Worm (Caenorhabditis elegans) whole organism, mixed stage, embryonic: ENCODE data around the gene hecw-1.

Experiments
- M03D4.4 ChIP-seq: sonication (generic microtip); optimal IDR thresholded peaks from 2 replicates; lab custom pipeline; 2017; ENCODE audit warnings: mild to moderate bottlenecking, missing genetic modification characterization, missing compliant biosample characterization
- bed-3 ChIP-seq: fragments of 200-800 bp; sonication (Bioruptor generic); optimal IDR thresholded peaks from 3 replicates; lab custom pipeline; 2018; ENCODE audit warnings: mild to moderate bottlenecking, missing genetic modification characterization, moderate library complexity, missing compliant biosample characterization
- blmp-1 ChIP-seq: fragments of 150-350 bp; optimal IDR thresholded peaks from 2 replicates; lab custom pipeline; 2014; ENCODE audit warnings: missing biosample characterization, missing genetic modification characterization
- ceh-39 ChIP-seq: fragments of 150-350 bp; optimal IDR thresholded peaks from 2 replicates; lab custom pipeline; 2014; ENCODE audit warnings: missing biosample characterization, missing genetic modification characterization
- ceh-43 ChIP-seq: fragments of 200-800 bp; sonication (Bioruptor generic); optimal IDR thresholded peaks from 2 replicates; lab custom pipeline; 2018; ENCODE audit warnings: mild to moderate bottlenecking, missing genetic modification characterization, moderate library complexity, missing compliant biosample characterization
- ceh-83 ChIP-seq: fragments of 200-800 bp; sonication (Bioruptor generic); optimal IDR thresholded peaks from 2 replicates; lab custom pipeline; 2018; ENCODE audit warnings: mild to moderate bottlenecking, missing genetic modification characterization, missing compliant biosample characterization
- ces-1 ChIP-seq: fragments of 150-350 bp; optimal IDR thresholded peaks from 2 replicates; lab custom pipeline; 2014; ENCODE audit warnings: missing biosample characterization, missing genetic modification reagents, missing genetic modification characterization
- drap-1 ChIP-seq: fragments of 200-800 bp; sonication (Bioruptor generic); optimal IDR thresholded peaks from 3 replicates; lab custom pipeline; 2018; ENCODE audit warnings: mild to moderate bottlenecking, missing genetic modification characterization, missing compliant biosample characterization
- elt-1 ChIP-seq: sonication (generic microtip); optimal IDR thresholded peaks from 2 replicates; lab custom pipeline; 2017; ENCODE audit warnings: missing genetic modification characterization, mild to moderate bottlenecking, missing compliant biosample characterization, antibody characterized with exemption, moderate library complexity, borderline replicate concordance; ENCODE audit not compliant: insufficient read depth
- elt-3 ChIP-seq: fragments of 150-350 bp; optimal IDR thresholded peaks from 2 replicates; lab custom pipeline; 2014; ENCODE audit warnings: missing biosample characterization, missing genetic modification characterization
- flh-1 ChIP-seq: fragments of 200-800 bp; sonication (Bioruptor generic); optimal IDR thresholded peaks from 2 replicates; lab custom pipeline; 2018; ENCODE audit warnings: mild to moderate bottlenecking, missing genetic modification characterization, moderate library complexity, missing compliant biosample characterization
- ham-2 ChIP-seq: fragments of 200-800 bp; sonication (Bioruptor generic); optimal IDR thresholded peaks from 2 replicates; lab custom pipeline; 2018; ENCODE audit warnings: mild to moderate bottlenecking, missing genetic modification characterization, missing compliant biosample characterization
- hlh-1 ChIP-seq: fragments of 150-350 bp; optimal IDR thresholded peaks from 2 replicates; lab custom pipeline; 2014; ENCODE audit warnings: missing biosample characterization, missing genetic modification reagents, missing genetic modification characterization
- lin-13 ChIP-seq: fragments of 150-350 bp; optimal IDR thresholded peaks from 2 replicates; lab custom pipeline; 2014; ENCODE audit warnings: missing biosample characterization, missing genetic modification characterization
- lin-32 ChIP-seq: fragments of 200-800 bp; sonication (Bioruptor generic); optimal IDR thresholded peaks from 2 replicates; lab custom pipeline; 2018; ENCODE audit warnings: mild to moderate bottlenecking, missing genetic modification characterization, missing compliant biosample characterization
- lsy-2 ChIP-seq: fragments of 150-350 bp; optimal IDR thresholded peaks from 2 replicates; lab custom pipeline; 2014; ENCODE audit warnings: missing biosample characterization, missing genetic modification characterization
- mab-5 ChIP-seq: fragments of 150-350 bp; optimal IDR thresholded peaks from 2 replicates; lab custom pipeline; 2014; ENCODE audit warnings: missing biosample characterization, missing genetic modification characterization
- mep-1 ChIP-seq: fragments of 150-350 bp; optimal IDR thresholded peaks from 2 replicates; lab custom pipeline; 2017; ENCODE audit warnings: missing biosample characterization, missing genetic modification reagents, missing genetic modification characterization, inconsistent platforms
- mls-2 ChIP-seq: sonication (generic microtip); optimal IDR thresholded peaks from 2 replicates; lab custom pipeline; 2016; ENCODE audit warnings: mild to moderate bottlenecking, missing genetic modification characterization, moderate library complexity, missing compliant biosample characterization
- nhr-12 ChIP-seq: fragments of 150-350 bp; optimal IDR thresholded peaks from 2 replicates; lab custom pipeline; 2014; ENCODE audit warnings: missing biosample characterization, missing genetic modification characterization
- nhr-2 ChIP-seq: fragments of 150-350 bp; optimal IDR thresholded peaks from 2 replicates; lab custom pipeline; 2014; ENCODE audit warnings: missing biosample characterization, missing genetic modification characterization
- nhr-28 ChIP-seq: fragments of 150-350 bp; optimal IDR thresholded peaks from 2 replicates; lab custom pipeline; 2014; ENCODE audit warnings: missing biosample characterization, missing genetic modification characterization
- nhr-76 ChIP-seq: sonication (generic microtip); optimal IDR thresholded peaks from 2 replicates; lab custom pipeline; 2017; ENCODE audit warnings: missing biosample characterization, missing genetic modification characterization
- pha-4 ChIP-seq: fragments of 150-350 bp; optimal IDR thresholded peaks from 2 replicates; lab custom pipeline; 2018; ENCODE audit warnings: missing biosample characterization, missing genetic modification reagents, missing genetic modification characterization
- sem-2 ChIP-seq: fragments of 200-800 bp; sonication (Bioruptor generic); optimal IDR thresholded peaks from 2 replicates; lab custom pipeline; 2018; ENCODE audit warnings: mild to moderate bottlenecking, missing genetic modification characterization, missing compliant biosample characterization
- snpc-4 ChIP-seq: fragments of 150-350 bp; optimal IDR thresholded peaks from 2 replicates; lab custom pipeline; 2014; ENCODE audit warnings: missing biosample characterization, missing genetic modification characterization
- sptf-1 ChIP-seq: sonication (generic microtip); optimal IDR thresholded peaks from 2 replicates; lab custom pipeline; 2017; ENCODE audit warnings: mild to moderate bottlenecking, missing genetic modification characterization, moderate library complexity, missing compliant biosample characterization
- tbx-8 ChIP-seq: fragments of 200-800 bp; sonication (Bioruptor generic); optimal IDR thresholded peaks from 2 replicates; lab custom pipeline; 2018; ENCODE audit warnings: mild to moderate bottlenecking, missing genetic modification characterization, moderate library complexity, missing compliant biosample characterization
- unc-120 ChIP-seq: sonication (generic microtip); optimal IDR thresholded peaks from 2 replicates; lab custom pipeline; 2017; ENCODE audit warnings: missing genetic modification characterization, missing compliant biosample characterization; ENCODE audit not compliant: poor library complexity, severe bottlenecking
- unc-39 ChIP-seq: fragments of 150-350 bp; optimal IDR thresholded peaks from 2 replicates; lab custom pipeline; 2014; ENCODE audit warnings: missing biosample characterization, missing genetic modification characterization
- unc-62 ChIP-seq: fragments of 150-350 bp; optimal IDR thresholded peaks from 2 replicates; lab custom pipeline; 2014; ENCODE audit warnings: missing biosample characterization, missing genetic modification reagents, missing genetic modification characterization
- zip-8 ChIP-seq: fragments of 150-350 bp; optimal IDR thresholded peaks from 2 replicates; lab custom pipeline; 2014; ENCODE audit warnings: missing biosample characterization, missing genetic modification characterization
- ztf-11 ChIP-seq: fragments of 150-350 bp; optimal IDR thresholded peaks from 2 replicates; lab custom pipeline; 2014; ENCODE audit warnings: missing biosample characterization, missing genetic modification characterization

hecw-1 gene

DNA sequence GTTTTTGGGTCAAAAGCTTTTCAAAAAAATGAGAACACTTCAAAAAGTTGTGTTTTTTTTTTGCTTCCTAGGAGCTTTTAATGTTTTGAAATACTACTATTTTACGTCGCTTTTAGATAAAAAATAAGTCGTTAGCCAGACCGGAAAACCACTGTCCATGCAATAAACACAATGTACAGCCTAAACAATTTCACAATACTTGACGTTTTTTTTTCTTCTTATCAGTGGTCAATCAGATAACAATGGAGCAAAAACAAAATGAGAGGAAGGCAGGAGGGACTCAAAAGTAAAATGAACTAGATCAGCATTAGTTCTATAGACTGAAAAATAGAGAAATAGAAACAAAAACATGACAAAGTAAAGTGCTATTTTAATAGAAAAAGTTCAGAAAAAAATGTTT is 19.0 kb downstream of the hecw-1 start:
- TF ChIP-seq unc-120 (tag; lab: Kevin White, UChicago) (no peak), lin-13 (tag; lab: Kevin White, UChicago) (no peak), drap-1 (GFP tag; lab: Kevin White, UChicago) (no peak)

- no peak for TF ChIP-seq ztf-11 (tag; lab: Kevin White, UChicago)
- no peak for TF ChIP-seq snpc-4 (tag; lab: Kevin White, UChicago)
- TF ChIP-seq hlh-1, result no peak
- TF ChIP-seq drap-1 (GFP tag; lab: Kevin White, UChicago), result no peak
- TF ChIP-seq sem-2, result no peak
- TF ChIP-seq nhr-76 (tag; lab: Kevin White, UChicago), result no peak
- no peak for TF ChIP-seq blmp-1 (tag; lab: Kevin White, UChicago)
- no peak for TF ChIP-seq ceh-39 (tag; lab: Kevin White, UChicago)
- TF ChIP-seq ces-1 (GFP tag; lab: Kevin White, UChicago), result no peak
- TF ChIP-seq unc-39, result no peak
- TF ChIP-seq M03D4.4, result no peak
- no peak for TF ChIP-seq lin-13 (tag; lab: Kevin White, UChicago)
- TF ChIP-seq mep-1 (tag; lab: Kevin White, UChicago), result no peak
- no peak for TF ChIP-seq ceh-43 (GFP tag; lab: Kevin White, UChicago)
- TF ChIP-seq nhr-2 (tag; lab: Kevin White, UChicago), result no peak
- no peak for TF ChIP-seq mab-5 (tag; lab: Kevin White, UChicago)
- no peak for TF ChIP-seq unc-62 (GFP tag; lab: Kevin White, UChicago)
- TF ChIP-seq nhr-28 (tag; lab: Kevin White, UChicago), result no peak
- TF ChIP-seq bed-3 (GFP tag; lab: Kevin White, UChicago), result no peak
- TF ChIP-seq elt-1 (tag; lab: Kevin White, UChicago), result no peak
Observed at ce11 chrIII:3370054-3370453, 19.7 kb downstream of the hecw-1 start, which contains the start of gene prk-2. prk-2 (minus strand) TSS chrIII:3370209.

DNA sequence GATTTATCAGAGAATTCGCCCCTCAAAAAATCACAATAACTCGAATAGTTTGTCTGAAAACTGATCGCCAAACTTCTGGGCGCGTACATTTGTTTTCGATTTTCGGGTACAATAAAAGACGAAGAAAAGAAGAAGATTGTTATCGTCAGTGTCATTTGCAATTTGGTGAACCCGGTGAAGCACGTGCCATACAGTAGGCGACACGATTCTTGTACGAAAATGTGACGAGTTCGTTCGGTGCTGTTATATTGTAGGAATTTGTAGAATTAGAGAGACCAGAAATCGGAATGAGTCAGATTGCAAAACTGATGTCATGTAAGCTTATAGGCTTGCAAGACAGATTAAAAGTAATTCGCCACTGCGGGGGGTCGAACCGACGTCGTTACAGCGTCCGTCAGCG is 22.0 kb downstream of the hecw-1 start:
- TF ChIP-seq nhr-28 (tag; lab: Kevin White, UChicago) (no peak), lin-32 (GFP tag; lab: Kevin White, UChicago) (no peak), pha-4 (tag; lab: Kevin White, UChicago) (no peak), mab-5 (tag; lab: Kevin White, UChicago) (no peak)

ce11 chrIII:3360067-3360466 is 29.7 kb downstream of the hecw-1 start:
- TF ChIP-seq elt-1 (tag; lab: Kevin White, UChicago), result no peak
- TF ChIP-seq flh-1 (GFP tag; lab: Kevin White, UChicago), result no peak
- no peak for TF ChIP-seq mls-2 (tag; lab: Kevin White, UChicago)
- TF ChIP-seq drap-1 (GFP tag; lab: Kevin White, UChicago), result no peak
- TF ChIP-seq nhr-12 (tag; lab: Kevin White, UChicago), result no peak
- TF ChIP-seq ztf-11 (tag; lab: Kevin White, UChicago), result no peak
- no peak for TF ChIP-seq unc-39
- no peak for TF ChIP-seq M03D4.4
- no peak for TF ChIP-seq ceh-83 (GFP tag; lab: Kevin White, UChicago)
- TF ChIP-seq nhr-76 (tag; lab: Kevin White, UChicago), result no peak
- TF ChIP-seq bed-3 (GFP tag; lab: Kevin White, UChicago), result no peak
- no peak for TF ChIP-seq ham-2 (GFP tag; lab: Kevin White, UChicago)
- TF ChIP-seq lsy-2 (tag; lab: Kevin White, UChicago), result no peak
- no peak for TF ChIP-seq elt-3 (tag; lab: Kevin White, UChicago)
- TF ChIP-seq sptf-1 (tag; lab: Kevin White, UChicago), result no peak
- no peak for TF ChIP-seq nhr-28 (tag; lab: Kevin White, UChicago)
- no peak for TF ChIP-seq ceh-43 (GFP tag; lab: Kevin White, UChicago)
- no peak for TF ChIP-seq tbx-8 (GFP tag; lab: Kevin White, UChicago)
- TF ChIP-seq unc-62 (GFP tag; lab: Kevin White, UChicago), result no peak
- TF ChIP-seq zip-8, result no peak
